Worm (Caenorhabditis elegans) whole organism, L1 larva: ENCODE data around the gene tbcb-1.

Experiments
- ama-1 ChIP-seq: fragments of 150-350 bp; optimal IDR thresholded peaks from 2 replicates; lab custom pipeline; 2014
- ceh-90 ChIP-seq: sonication (generic microtip); optimal IDR thresholded peaks from 2 replicates; lab custom pipeline; 2016; ENCODE audit warnings: missing genetic modification characterization, missing compliant biosample characterization
- egl-27 ChIP-seq, 2 experiments: fragments of 150-350 bp in 1 of 2; sonication (generic microtip); optimal IDR thresholded peaks; 3 replicates each; lab custom pipeline; 2017 to 2018; ENCODE audit warnings: missing biosample characterization in 2 of 2, missing genetic modification characterization in 2 of 2, missing genetic modification reagents in 2 of 2
- elt-3 ChIP-seq, 6 experiments: fragments of 150-350 bp in 1 of 6; sonication (generic microtip); optimal IDR thresholded peaks; 2 replicates each; lab custom pipeline; 2017 to 2018; ENCODE audit warnings: missing biosample characterization in 6 of 6, missing genetic modification characterization in 6 of 6, inconsistent platforms in 1 of 6
- irx-1 ChIP-seq: sonication (generic microtip); optimal IDR thresholded peaks from 2 replicates; lab custom pipeline; 2016; ENCODE audit warnings: missing genetic modification characterization, missing compliant biosample characterization
- mef-2 ChIP-seq: fragments of 150-350 bp; optimal IDR thresholded peaks from 2 replicates; lab custom pipeline; 2014; ENCODE audit warnings: missing biosample characterization, missing genetic modification characterization
- nhr-11 ChIP-seq: fragments of 150-350 bp; optimal IDR thresholded peaks from 2 replicates; lab custom pipeline; 2014; ENCODE audit warnings: missing biosample characterization, missing genetic modification characterization
- nhr-28 ChIP-seq: fragments of 150-350 bp; optimal IDR thresholded peaks from 2 replicates; lab custom pipeline; 2014; ENCODE audit warnings: missing biosample characterization, missing genetic modification characterization
- nhr-77 ChIP-seq: fragments of 150-350 bp; optimal IDR thresholded peaks from 2 replicates; lab custom pipeline; 2014; ENCODE audit warnings: missing biosample characterization, missing genetic modification characterization
- snpc-4 ChIP-seq: fragments of 150-350 bp; optimal IDR thresholded peaks from 2 replicates; lab custom pipeline; 2014; ENCODE audit warnings: missing biosample characterization, missing genetic modification characterization
- unc-30 ChIP-seq: sonication (generic microtip); optimal IDR thresholded peaks from 2 replicates; lab custom pipeline; 2017; ENCODE audit warnings: missing biosample characterization, missing genetic modification characterization
- unc-86 ChIP-seq: sonication (generic microtip); optimal IDR thresholded peaks from 2 replicates; lab custom pipeline; 2016; ENCODE audit warnings: missing genetic modification characterization, missing compliant biosample characterization
- zag-1 ChIP-seq: fragments of 150-350 bp; optimal IDR thresholded peaks from 2 replicates; lab custom pipeline; 2014; ENCODE audit warnings: missing biosample characterization, missing genetic modification characterization
- zip-4 ChIP-seq: fragments of 200-800 bp; sonication (Bioruptor generic); optimal IDR thresholded peaks from 2 replicates; lab custom pipeline; 2018; ENCODE audit warnings: mild to moderate bottlenecking, missing genetic modification characterization, moderate library complexity, missing compliant biosample characterization

ce11 chrV:13609806-13610205 lies 17.9 kb downstream of the tbcb-1 start:
- TF ChIP-seq nhr-28 (no peak), nhr-11 (tag; lab: Kevin White, UChicago) (no peak), irx-1 (tag; lab: Kevin White, UChicago) (no peak), nhr-77 (tag; lab: Kevin White, UChicago) (no peak), snpc-4 (tag; lab: Kevin White, UChicago) (no peak), unc-30 (tag; lab: Kevin White, UChicago) (no peak), egl-27 (tag; optimal IDR thresholded peaks at IDR 0.05; lab: Kevin White, UChicago) (no peak), ama-1 (lab: Kevin White, UChicago) (no peak), ceh-90 (tag; lab: Kevin White, UChicago) (no peak), mef-2 (tag; lab: Kevin White, UChicago) (no peak), zag-1 (no peak), elt-3 (tag; optimal IDR thresholded peaks at IDR 0.05; lab: Kevin White, UChicago) (no peak), unc-86 (no peak), zip-4 (no peak)
